Worm (Caenorhabditis elegans): ENCODE data around the gene Y110A2AL.9.

ce11 chrII:2857559-2857958 is 8.9 kb downstream of the Y110A2AL.9 start:
- no peak for TF ChIP-seq madf-8 (GFP tag; conservative IDR thresholded peaks at IDR 0.05)
- TF ChIP-seq ama-1 (optimal IDR thresholded peaks at IDR 0.05) = no peak
- TF ChIP-seq ama-1 (GFP tag; optimal IDR thresholded peaks at IDR 0.05) = no peak
- TF ChIP-seq nhr-27 (tag; optimal IDR thresholded peaks at IDR 0.05) = no peak
- no peak for TF ChIP-seq hlh-26 (GFP tag; conservative IDR thresholded peaks at IDR 0.05)
- TF ChIP-seq let-526 (GFP tag; IDR thresholded peaks at IDR 0.05) = no peak
- no peak for TF ChIP-seq hmg-20 (GFP tag; IDR thresholded peaks at IDR 0.05)
- TF ChIP-seq bed-1 (GFP tag; IDR thresholded peaks at IDR 0.05) = no peak
- no peak for TF ChIP-seq F39B2.1 (GFP tag; IDR thresholded peaks at IDR 0.05)
- no peak for TF ChIP-seq egrh-3 (GFP tag; IDR thresholded peaks at IDR 0.05)
- no peak for TF ChIP-seq lsy-27 (tag; optimal IDR thresholded peaks at IDR 0.05; ENCODE audit: borderline replicate concordance, insufficient read depth)
- TF ChIP-seq akir-1 (GFP tag; optimal IDR thresholded peaks at IDR 0.05) = no peak
- no peak for TF ChIP-seq unc-62 (GFP tag; optimal IDR thresholded peaks at IDR 0.05)
- TF ChIP-seq fkh-3 (tag; optimal IDR thresholded peaks at IDR 0.05) = no peak
